Worm (Caenorhabditis elegans): Measurements from ENCODE around the gene R02C2.1.

- TF ChIP-seq Y22D7AL.16 (tag; optimal IDR thresholded peaks at IDR 0.05) (no peak), sdc-2 (tag; optimal IDR thresholded peaks at IDR 0.05) (no peak), ceh-2 (tag; optimal IDR thresholded peaks at IDR 0.05) (no peak), nhr-232 (tag; optimal IDR thresholded peaks at IDR 0.05) (no peak), pag-3 (tag; optimal IDR thresholded peaks at IDR 0.05; ENCODE audit: borderline replicate concordance) (no peak)
Observed at ce11 chrV:268007-268406, 30.0 kb upstream of the R02C2.1 start, which contains the start of gene lgc-26.

Data from whole organism, late embryonic.